Worm (Caenorhabditis elegans) whole organism, midembryonic: ENCODE measurements around the gene comt-4.

ENCODE experiments used
- T22C8.4 ChIP-seq: fragments of 200-800 bp; sonication (Bioruptor generic); IDR thresholded peaks from 2 replicates; pipeline ENCODE4 v1.3.6; 2022; ENCODE audit warnings: missing genetic modification characterization, missing compliant biosample characterization
- cog-1 ChIP-seq: sonication (generic microtip); optimal IDR thresholded peaks from 2 replicates; lab custom pipeline; 2016; ENCODE audit warnings: missing genetic modification characterization, missing compliant biosample characterization
- flt-1 ChIP-seq: fragments of 200-800 bp; sonication (Bioruptor generic); IDR thresholded peaks from 2 replicates; pipeline ENCODE4 v1.3.6; 2022; ENCODE audit warnings: missing genetic modification characterization, missing compliant biosample characterization
- klf-2 ChIP-seq: fragments of 200-800 bp; sonication (Bioruptor generic); conservative IDR thresholded peaks from 2 replicates; pipeline ENCODE4 v1.3.6; 2022; ENCODE audit warnings: missing genetic modification reagents, missing genetic modification characterization, missing compliant biosample characterization
- med-1 ChIP-seq: sonication (generic microtip); optimal IDR thresholded peaks from 2 replicates; lab custom pipeline; 2017; ENCODE audit warnings: missing genetic modification characterization, mild to moderate bottlenecking, missing compliant biosample characterization, antibody characterized with exemption, missing genetic modification reagents; ENCODE audit not compliant: insufficient read depth
- ref-1 ChIP-seq: fragments of 200-800 bp; sonication (Bioruptor generic); conservative IDR thresholded peaks from 2 replicates; pipeline ENCODE4 v1.3.6; 2022; ENCODE audit warnings: missing genetic modification reagents, missing genetic modification characterization, missing compliant biosample characterization
- tab-1 ChIP-seq: fragments of 200-800 bp; sonication (Bioruptor generic); IDR thresholded peaks from 2 replicates; pipeline ENCODE4 v1.3.6; 2022; ENCODE audit warnings: missing genetic modification characterization, missing compliant biosample characterization
- ztf-23 ChIP-seq: fragments of 200-800 bp; sonication (Bioruptor generic); IDR thresholded peaks from 2 replicates; pipeline ENCODE4 v1.3.6; 2022; ENCODE audit warnings: missing genetic modification reagents, missing genetic modification characterization, missing compliant biosample characterization
- ztf-29 ChIP-seq: fragments of 200-800 bp; sonication (Bioruptor generic); IDR thresholded peaks from 2 replicates; pipeline ENCODE4 v1.3.6; 2022; ENCODE audit warnings: missing genetic modification reagents, missing genetic modification characterization, missing compliant biosample characterization

comt-4 gene

DNA sequence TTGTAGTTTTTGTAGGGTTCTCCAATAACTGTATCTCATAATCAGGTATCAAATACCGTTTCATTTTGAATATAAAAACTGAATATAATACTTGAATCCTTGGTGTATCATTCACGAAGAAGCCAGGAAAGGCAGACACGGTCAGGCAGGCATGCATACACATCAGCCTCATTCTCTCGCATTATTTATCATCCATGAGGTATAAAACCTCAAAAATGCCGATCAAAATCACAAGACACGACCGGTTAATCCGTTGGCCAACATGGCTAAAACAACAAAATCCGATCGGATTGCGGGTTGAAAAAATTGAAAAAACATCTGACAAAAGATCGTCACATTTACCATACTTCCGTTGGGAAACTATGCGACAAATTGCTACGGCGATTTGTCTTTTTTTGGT, 27.6 kb downstream of the comt-4 start, which contains the start of gene F59A7.5:
Gene F59A7.5, plus strand, starts transcription at position 301 of the 400 bp plus-strand sequence.
- TF ChIP-seq ztf-23 (no peak), flt-1 (GFP tag; lab: Robert Waterston, UW) (no peak)

DNA sequence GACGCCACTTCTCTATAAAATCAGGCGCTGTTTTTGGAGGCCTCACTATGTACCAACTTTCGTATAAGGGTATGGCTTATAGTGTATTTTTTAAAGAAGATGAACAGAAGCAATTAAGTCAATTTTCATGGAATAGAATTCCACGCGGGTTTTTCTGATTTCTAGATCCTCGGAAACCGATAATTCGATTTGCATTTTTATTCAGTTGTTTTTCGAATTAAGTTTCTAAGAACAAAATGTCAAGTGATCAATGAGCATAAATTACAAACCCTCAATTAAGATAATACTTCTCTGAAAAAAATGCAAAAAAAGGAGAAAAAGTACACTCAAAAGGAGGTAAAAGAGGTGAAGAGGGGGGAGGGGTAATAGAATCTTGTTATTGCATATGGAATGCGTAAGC, 28.7 kb downstream of the comt-4 start:
- no peak for TF ChIP-seq ztf-23
- no peak for TF ChIP-seq cog-1 (tag; lab: Kevin White, UChicago)
- TF ChIP-seq tab-1 (GFP tag; lab: Robert Waterston, UW), result no peak
- no peak for TF ChIP-seq T22C8.4 (GFP tag; lab: Robert Waterston, UW)
- no peak for TF ChIP-seq ztf-29
- TF ChIP-seq med-1 (GFP tag; lab: Kevin White, UChicago), result no peak
- TF ChIP-seq flt-1 (GFP tag; lab: Robert Waterston, UW), result no peak
- TF ChIP-seq ref-1, result no peak
- TF ChIP-seq klf-2 (GFP tag; lab: Robert Waterston, UW), result no peak

DNA sequence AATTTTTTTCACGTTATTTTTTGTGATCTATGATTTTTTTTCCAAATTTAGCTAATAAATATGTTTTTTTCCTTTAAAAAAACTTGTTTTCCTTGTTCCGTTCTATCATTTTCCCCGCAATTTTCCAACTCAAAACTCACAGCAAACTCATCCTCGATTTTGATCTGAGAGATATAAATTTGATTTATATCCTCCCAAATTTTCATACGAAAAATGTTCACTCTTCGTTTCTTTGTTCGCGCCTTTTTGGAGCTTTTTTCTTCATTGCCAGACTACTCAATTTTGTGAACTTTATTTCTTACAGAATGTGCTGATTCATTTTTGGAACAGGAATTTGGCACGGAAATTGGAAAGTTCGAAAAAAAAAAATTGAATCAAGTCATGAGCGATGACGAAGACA, 31.3 kb downstream of the comt-4 start, which contains the start of gene F59A7.14:
Gene F59A7.14, plus strand, starts transcription at position 301 of the 400 bp plus-strand sequence.
- no peak for TF ChIP-seq T22C8.4 (GFP tag; lab: Robert Waterston, UW)
- no peak for TF ChIP-seq flt-1 (GFP tag; lab: Robert Waterston, UW)
- no peak for TF ChIP-seq med-1 (GFP tag; lab: Kevin White, UChicago)
- no peak for TF ChIP-seq cog-1 (tag; lab: Kevin White, UChicago)
- no peak for TF ChIP-seq ztf-23
- no peak for TF ChIP-seq tab-1 (GFP tag; lab: Robert Waterston, UW)
- TF ChIP-seq ref-1, result no peak
- no peak for TF ChIP-seq ztf-29
- no peak for TF ChIP-seq klf-2 (GFP tag; lab: Robert Waterston, UW)

DNA sequence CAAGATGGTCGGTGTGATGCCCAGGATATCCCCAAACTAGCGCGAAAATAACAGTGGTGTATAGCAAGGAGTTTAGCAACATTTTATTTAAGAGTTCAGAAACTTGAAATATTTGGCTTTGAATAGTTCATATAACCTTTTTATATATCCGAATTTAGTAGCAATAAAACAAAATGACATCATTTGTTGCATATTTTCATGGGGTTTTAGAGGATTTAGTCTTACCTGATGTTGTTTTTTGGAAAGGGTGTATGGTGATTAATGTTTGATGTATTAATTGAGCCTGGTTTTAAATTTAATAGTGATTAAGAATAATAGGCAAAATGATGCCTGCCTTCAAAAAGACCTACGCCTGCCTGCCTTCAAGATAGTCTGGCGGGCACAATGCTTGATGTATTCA, 33.6 kb downstream of the comt-4 start, which contains the start of gene F59A7.2:
Gene F59A7.2, minus strand, starts transcription at position 101 of the 400 bp plus-strand sequence.
- TF ChIP-seq ztf-29, result no peak
- no peak for TF ChIP-seq klf-2 (GFP tag; lab: Robert Waterston, UW)
- TF ChIP-seq cog-1 (tag; lab: Kevin White, UChicago), result no peak
- no peak for TF ChIP-seq flt-1 (GFP tag; lab: Robert Waterston, UW)
- no peak for TF ChIP-seq T22C8.4 (GFP tag; lab: Robert Waterston, UW)
- TF ChIP-seq tab-1 (GFP tag; lab: Robert Waterston, UW), result no peak
- TF ChIP-seq med-1 (GFP tag; lab: Kevin White, UChicago), result no peak
- TF ChIP-seq ztf-23, result no peak
- no peak for TF ChIP-seq ref-1

DNA sequence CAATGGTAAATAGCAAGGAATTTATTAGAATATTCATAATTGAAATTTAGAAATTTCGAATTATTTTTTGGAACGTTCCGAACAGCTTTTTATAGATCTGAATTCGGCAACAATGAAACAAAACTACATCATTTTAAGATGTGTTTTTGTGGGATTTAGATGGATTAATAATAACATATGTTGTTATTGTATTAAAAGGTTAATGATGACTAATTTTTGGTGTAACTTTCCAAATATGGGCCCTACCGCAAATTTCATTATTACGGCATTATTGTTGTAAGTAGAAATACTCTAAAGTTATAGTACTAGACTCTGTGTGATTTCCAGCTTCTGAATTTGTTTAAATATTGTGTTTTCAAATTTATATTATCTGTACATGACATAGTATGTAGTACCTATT, 36.2 kb downstream of the comt-4 start, which contains the start of gene F59A7.11:
Gene F59A7.11, minus strand, starts transcription at position 101 of the 400 bp plus-strand sequence.
- TF ChIP-seq klf-2 (GFP tag; lab: Robert Waterston, UW) (no peak), ztf-23 (no peak), ztf-29 (no peak), ref-1 (no peak), flt-1 (GFP tag; lab: Robert Waterston, UW) (no peak), tab-1 (GFP tag; lab: Robert Waterston, UW) (no peak), cog-1 (tag; lab: Kevin White, UChicago) (no peak), T22C8.4 (GFP tag; lab: Robert Waterston, UW) (no peak), med-1 (GFP tag; lab: Kevin White, UChicago) (no peak)

DNA sequence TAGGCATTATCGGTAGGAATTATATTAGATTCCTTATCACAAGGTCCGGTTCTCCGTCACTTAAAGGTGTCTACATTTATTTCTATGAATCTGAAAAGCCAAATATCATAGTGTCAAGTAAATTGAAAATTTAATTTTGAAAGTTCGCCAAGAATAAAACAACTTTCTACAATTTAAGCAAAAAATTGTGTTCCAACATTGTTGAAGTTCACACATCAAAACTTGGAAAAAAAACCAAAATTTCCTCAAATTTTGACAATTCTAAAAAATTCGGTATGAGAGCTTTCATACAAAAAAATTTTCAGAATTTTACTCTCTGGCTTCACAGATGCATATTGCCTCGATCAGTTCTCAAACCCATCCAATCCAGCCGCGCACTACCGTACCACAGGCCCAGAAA, 38.2 kb downstream of the comt-4 start, which contains the start of gene F59A7.7:
Gene F59A7.7, plus strand, starts transcription at position 301 of the 400 bp plus-strand sequence.
- TF ChIP-seq med-1 (GFP tag; lab: Kevin White, UChicago), result no peak
- no peak for TF ChIP-seq cog-1 (tag; lab: Kevin White, UChicago)
- no peak for TF ChIP-seq T22C8.4 (GFP tag; lab: Robert Waterston, UW)
- no peak for TF ChIP-seq ztf-23
- no peak for TF ChIP-seq ztf-29
- no peak for TF ChIP-seq klf-2 (GFP tag; lab: Robert Waterston, UW)
- TF ChIP-seq ref-1, result no peak
- no peak for TF ChIP-seq tab-1 (GFP tag; lab: Robert Waterston, UW)
- TF ChIP-seq flt-1 (GFP tag; lab: Robert Waterston, UW), result no peak

DNA sequence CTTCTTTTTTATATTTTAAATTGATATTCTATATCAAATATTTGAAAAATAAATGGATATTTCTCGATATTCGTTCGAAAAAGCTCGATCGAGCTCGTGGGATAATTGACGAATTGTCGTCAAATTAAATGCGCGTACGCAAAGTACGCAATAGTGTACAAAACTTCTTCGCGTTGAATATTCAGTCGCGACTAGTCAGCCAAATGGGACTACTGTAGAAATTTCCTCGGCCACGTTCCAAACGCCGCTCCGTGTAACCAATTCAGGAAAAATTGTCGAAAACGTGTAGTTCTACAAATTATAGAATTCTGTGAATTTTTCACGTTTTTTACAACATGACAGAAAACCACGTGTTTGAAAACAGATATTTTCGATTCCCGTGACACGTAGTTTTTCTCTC, 41.6 kb downstream of the comt-4 start:
- TF ChIP-seq med-1 (GFP tag; lab: Kevin White, UChicago), result no peak
- no peak for TF ChIP-seq ref-1
- no peak for TF ChIP-seq klf-2 (GFP tag; lab: Robert Waterston, UW)
- no peak for TF ChIP-seq cog-1 (tag; lab: Kevin White, UChicago)
- TF ChIP-seq T22C8.4 (GFP tag; lab: Robert Waterston, UW), result no peak

DNA sequence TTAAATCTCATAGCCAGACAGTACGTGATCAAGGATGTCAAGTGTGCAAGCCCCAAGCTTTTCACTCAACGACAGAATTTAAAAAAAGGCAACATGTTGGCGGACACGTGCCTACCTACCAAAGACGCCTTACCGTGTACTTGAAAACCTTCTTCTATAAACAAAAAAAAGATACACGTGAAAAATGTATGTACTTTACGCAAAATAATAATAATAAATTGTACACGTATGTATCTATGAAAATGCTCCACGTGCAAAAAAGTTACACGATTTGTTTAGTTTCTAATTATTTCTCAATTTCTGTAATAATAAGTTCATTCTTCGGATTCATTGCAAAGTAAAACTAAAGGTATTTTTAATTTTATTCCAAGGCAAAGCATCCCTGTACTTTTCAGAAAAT, 45.3 kb downstream of the comt-4 start, which contains the start of gene cysl-4:
Gene cysl-4, plus strand, starts transcription at position 301 of the 400 bp plus-strand sequence.
- no peak for TF ChIP-seq ztf-29
- no peak for TF ChIP-seq tab-1 (GFP tag; lab: Robert Waterston, UW)
- TF ChIP-seq cog-1 (tag; lab: Kevin White, UChicago), result no peak
- TF ChIP-seq ref-1, result no peak
- TF ChIP-seq med-1 (GFP tag; lab: Kevin White, UChicago), result no peak
- no peak for TF ChIP-seq ztf-23
- no peak for TF ChIP-seq flt-1 (GFP tag; lab: Robert Waterston, UW)
- TF ChIP-seq T22C8.4 (GFP tag; lab: Robert Waterston, UW), result no peak
- no peak for TF ChIP-seq klf-2 (GFP tag; lab: Robert Waterston, UW)

DNA sequence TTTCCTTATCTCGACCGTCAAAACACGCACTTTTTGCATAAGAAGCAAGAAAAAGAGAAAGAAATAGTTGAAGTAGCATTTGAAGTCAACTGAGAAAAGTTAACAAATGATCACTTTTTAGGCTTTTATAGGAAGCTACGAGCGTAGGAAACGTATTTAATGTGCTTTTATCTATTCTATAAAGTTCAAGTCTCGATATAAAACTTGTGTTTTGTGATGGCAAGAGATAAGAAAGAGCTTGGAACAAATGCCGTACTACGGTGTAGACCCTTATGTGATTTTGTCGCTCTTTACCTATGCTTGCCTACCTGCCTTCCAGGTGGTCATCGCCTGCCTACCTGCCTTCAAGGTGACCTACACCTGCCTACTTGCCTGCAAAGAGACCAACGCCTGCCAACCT, 45.8 kb downstream of the comt-4 start, which contains the start of gene clec-206:
Gene clec-206, minus strand, starts transcription at position 101 of the 400 bp plus-strand sequence.
- TF ChIP-seq med-1 (GFP tag; lab: Kevin White, UChicago) (no peak), ztf-23 (no peak), flt-1 (GFP tag; lab: Robert Waterston, UW) (no peak), T22C8.4 (GFP tag; lab: Robert Waterston, UW) (no peak), ztf-29 (no peak)

DNA sequence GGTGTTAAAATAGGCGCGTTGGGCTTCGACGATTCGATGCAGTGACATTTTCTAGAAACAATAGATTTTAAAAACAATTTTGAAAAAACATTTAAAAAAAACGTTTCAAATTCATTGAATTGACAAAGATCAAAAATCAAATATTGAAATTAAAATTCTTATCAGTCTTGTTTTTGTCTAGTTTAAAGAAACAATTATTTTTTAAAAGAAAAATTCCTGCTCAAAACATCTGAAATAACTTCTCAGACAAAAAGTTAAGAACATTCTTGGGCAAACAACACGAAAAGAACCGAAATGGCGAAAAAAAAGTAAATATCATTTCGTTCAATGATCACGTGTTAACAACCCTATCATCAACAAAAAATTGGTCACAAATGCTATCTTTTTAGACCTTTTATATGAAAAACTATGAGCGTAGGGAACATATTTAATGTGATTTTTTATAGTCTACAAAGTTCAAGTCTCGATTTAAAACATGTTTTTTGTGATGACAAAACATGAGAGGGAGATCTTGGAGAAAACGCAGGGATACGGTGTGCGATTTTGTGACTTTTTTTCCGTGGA, 50.4 kb downstream of the comt-4 start, which contains the start of gene alh-5:
Gene alh-5, minus strand, starts transcription at position 51 of the 564 bp plus-strand sequence.
- TF ChIP-seq ref-1 (no peak), flt-1 (GFP tag; lab: Robert Waterston, UW) (no peak), med-1 (GFP tag; lab: Kevin White, UChicago) (no peak), tab-1 (GFP tag; lab: Robert Waterston, UW) (no peak), klf-2 (GFP tag; lab: Robert Waterston, UW) (no peak), ztf-29 (no peak), ztf-23 (no peak), cog-1 (tag; lab: Kevin White, UChicago) (no peak), T22C8.4 (GFP tag; lab: Robert Waterston, UW) (no peak)
